Fruit fly (Drosophila melanogaster): ENCODE data around the gene CG3386.

Gene CG3386

dm6 chr3L:701798-702635 lies 19.7 kb upstream of the CG3386 start (continued):
- TF ChIP-seq CG2202 (tag; optimal IDR thresholded peaks at IDR 0.05) (no peak), CG10267 (tag; optimal IDR thresholded peaks at IDR 0.05) (no peak), CG8290 (GFP tag; optimal IDR thresholded peaks at IDR 0.05) (peak; percentile 15), CG8290 (tag; optimal IDR thresholded peaks at IDR 0.05) (peak in 1 of 2 experiments; percentile 11), ci (GFP tag; IDR thresholded peaks at IDR 0.05) (0 out of 3 replicates have a peak, but pooled peaks have one; percentile 27)

dm6 chr3L:700160-700917 lies 18.1 kb upstream of the CG3386 start:
- TF ChIP-seq ftz-f1 (GFP tag; optimal IDR thresholded peaks at IDR 0.05) (no peak), lbe (GFP tag; optimal IDR thresholded peaks at IDR 0.05) (no peak), CG17912 (GFP tag; optimal IDR thresholded peaks at IDR 0.05) (no peak), pho (GFP tag; optimal IDR thresholded peaks at IDR 0.05) (peak; percentile 53), CG12659 (GFP tag; optimal IDR thresholded peaks at IDR 0.05) (peak; percentile 68), Meics (GFP tag; optimal IDR thresholded peaks at IDR 0.05) (peak; percentile 72), YL-1 (GFP tag; optimal IDR thresholded peaks at IDR 0.05) (peak; percentile 19), CG7745 (tag; optimal IDR thresholded peaks at IDR 0.05) (no peak), CG2120 (GFP tag; optimal IDR thresholded peaks at IDR 0.05) (peak; percentile 69), Bdp1 (GFP tag; optimal IDR thresholded peaks at IDR 0.05) (no peak), CG31388 (GFP tag; optimal IDR thresholded peaks at IDR 0.05) (no peak), disco-r (GFP tag; optimal IDR thresholded peaks at IDR 0.05) (no peak), Side (GFP tag; optimal IDR thresholded peaks at IDR 0.05) (no peak), Sry-δ (GFP tag; optimal IDR thresholded peaks at IDR 0.05) (no peak), CG12236 (GFP tag; optimal IDR thresholded peaks at IDR 0.05) (no peak), CG1529 (GFP tag; optimal IDR thresholded peaks at IDR 0.05) (peak; percentile 8), Dll (GFP tag; IDR thresholded peaks at IDR 0.05; ENCODE audit: partially characterized antibody) (no peak), CG11085 (GFP tag; IDR thresholded peaks at IDR 0.05) (no peak), CG14441 (GFP tag; IDR thresholded peaks at IDR 0.05) (0 out of 2 replicates have a peak, but pooled peaks have one; percentile 30), chn (GFP tag; optimal IDR thresholded peaks at IDR 0.05) (no peak), gem (tag; optimal IDR thresholded peaks at IDR 0.05) (peak; percentile 84), crp (GFP tag; optimal IDR thresholded peaks at IDR 0.05) (no peak), NC2β (GFP tag; optimal IDR thresholded peaks at IDR 0.05) (peak; percentile 10), sug (tag; optimal IDR thresholded peaks at IDR 0.05) (peak; percentile 27), CG33213 (GFP tag; optimal IDR thresholded peaks at IDR 0.05) (no peak), CG9932 (GFP tag; IDR thresholded peaks at IDR 0.05) (peak; percentile 28; the same call in 1 of the 2 replicates), CG3838 (GFP tag; optimal IDR thresholded peaks at IDR 0.05) (no peak), yki (optimal IDR thresholded peaks at IDR 0.05) (no peak), cato (GFP tag; optimal IDR thresholded peaks at IDR 0.05; ENCODE audit: borderline replicate concordance) (peak; percentile 18), bigmax (GFP tag; optimal IDR thresholded peaks at IDR 0.05) (no peak), CG3726 (GFP tag; IDR thresholded peaks at IDR 0.05) (no peak), CG1792 (GFP tag; optimal IDR thresholded peaks at IDR 0.05) (no peak), CG13424 (tag; optimal IDR thresholded peaks at IDR 0.05) (peak; percentile 75), Atf-2 (GFP tag; optimal IDR thresholded peaks at IDR 0.05) (peak; percentile 8), CG7987 (GFP tag; optimal IDR thresholded peaks at IDR 0.05) (peak; percentile 61), Antp (GFP tag; optimal IDR thresholded peaks at IDR 0.05) (no peak), CG4424 (GFP tag; optimal IDR thresholded peaks at IDR 0.05) (peak; percentile 28), ttk (GFP tag; IDR thresholded peaks at IDR 0.05) (no peak), sc (optimal IDR thresholded peaks at IDR 0.05) (no peak), sc (GFP tag; optimal IDR thresholded peaks at IDR 0.05) (no peak), kay (GFP tag; optimal IDR thresholded peaks at IDR 0.05) (no peak), zen2 (GFP tag; IDR thresholded peaks at IDR 0.05; ENCODE audit: partially characterized antibody) (no peak), CG10321 (GFP tag; IDR thresholded peaks at IDR 0.05) (no peak)
